In the genomic region with DNA sequence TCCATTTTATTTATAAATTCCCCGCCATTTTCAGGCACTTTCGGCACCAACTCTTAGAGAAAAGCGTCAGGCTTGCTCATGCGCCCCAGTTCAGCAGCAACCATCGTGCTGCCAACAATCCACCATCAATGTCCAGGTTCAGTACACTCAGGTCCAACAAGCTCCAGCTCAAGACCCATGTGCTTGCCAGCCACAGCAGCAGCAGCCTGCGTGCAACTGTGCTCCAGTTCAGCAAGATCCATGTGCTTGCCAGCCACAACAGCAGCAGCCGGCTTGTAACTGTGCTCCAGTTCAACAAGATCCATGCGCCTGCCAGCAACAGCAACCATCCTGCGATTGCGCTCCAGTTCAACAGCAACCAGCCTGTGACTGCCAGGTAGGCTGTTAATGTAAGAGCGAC, we compare ENCODE assay signal across 2 worm cellular contexts.
TF ChIP-seq lines count a peak whose summit lies in the region.

No protein-coding gene starts in this region.

TF ChIP-seq in whole organism, L4 larva, 104 proteins besides CTCF, POLR2A, EP300 and RAD21:
- TF ChIP-seq set-16 (GFP tag; IDR thresholded peaks at IDR 0.05; lab: Robert Waterston, UW), result peak; percentile 64
- TF ChIP-seq daf-12 (tag; optimal IDR thresholded peaks at IDR 0.05; lab: Kevin White, UChicago), result no peak

TF ChIP-seq in whole organism, young adult, 124 proteins besides CTCF, POLR2A, EP300 and RAD21:
- TF ChIP-seq egrh-3 (GFP tag; IDR thresholded peaks at IDR 0.05; lab: Robert Waterston, UW) (0 out of 2 replicates have a peak, but pooled peaks have one; percentile 9), zfh-2 (GFP tag; conservative IDR thresholded peaks at IDR 0.05; lab: Robert Waterston, UW) (peak; percentile 65), tlf-1 (GFP tag; optimal IDR thresholded peaks at IDR 0.05; lab: Kevin White, UChicago) (no peak)
